Fruit fly (Drosophila melanogaster) S2 (cell line): Measurements from ENCODE around the gene mTerf5.
A peak's percentile ranks its signal among the peaks of the same experiment; 100 is the strongest.

ENCODE experiments used
- CG8478 ChIP-seq: fragments of >200 bp; optimal IDR thresholded peaks from 2 replicates; lab custom pipeline; 2018
- CTCF ChIP-seq, 2 experiments: fragments of >200 bp; optimal IDR thresholded peaks; 2 replicates each; lab custom pipeline; 2018

mTerf5 gene

dm6 chr3R:18223434-18223833 lies at the start of gene mTerf5, which contains the start of gene Non3:
mTerf5 (minus strand) TSS chr3R:18223682.
Non3 (plus strand) TSS chr3R:18223722.
- TF ChIP-seq CTCF (optimal IDR thresholded peaks at IDR 0.05; lab: Kevin White, UChicago) = no peak

- no peak for TF ChIP-seq CG8478 (lab: Kevin White, UChicago)
- TF ChIP-seq CTCF (optimal IDR thresholded peaks at IDR 0.05; lab: Kevin White, UChicago) = no peak
Measured at dm6 chr3R:18269744-18270348, 46.4 kb upstream of the mTerf5 start.

dm6 chr3R:18267489-18267888 lies 44.0 kb upstream of the mTerf5 start, which contains the start of gene CG18599:
CG18599 (plus strand) TSS chr3R:18267789.
- no peak for TF ChIP-seq CTCF (optimal IDR thresholded peaks at IDR 0.05; lab: Kevin White, UChicago)
- TF ChIP-seq CG8478 (lab: Kevin White, UChicago) = no peak

dm6 chr3R:18266665-18267064 lies 43.2 kb upstream of the mTerf5 start:
- TF ChIP-seq CG8478 (lab: Kevin White, UChicago) (no peak), CTCF (optimal IDR thresholded peaks at IDR 0.05; lab: Kevin White, UChicago) (no peak)

dm6 chr3R:18265275-18265674 lies 41.8 kb upstream of the mTerf5 start:
- no peak for TF ChIP-seq CG8478 (lab: Kevin White, UChicago)
- no peak for TF ChIP-seq CTCF (optimal IDR thresholded peaks at IDR 0.05; lab: Kevin White, UChicago)

dm6 chr3R:18261602-18262001 lies 38.1 kb upstream of the mTerf5 start:
- TF ChIP-seq CG8478 (lab: Kevin White, UChicago) (no peak), CTCF (optimal IDR thresholded peaks at IDR 0.05; lab: Kevin White, UChicago) (no peak)

- TF ChIP-seq CG8478 (lab: Kevin White, UChicago) (no peak), CTCF (optimal IDR thresholded peaks at IDR 0.05; lab: Kevin White, UChicago) (no peak)
Measured at dm6 chr3R:18260016-18260415, 36.5 kb upstream of the mTerf5 start.

- TF ChIP-seq CTCF (optimal IDR thresholded peaks at IDR 0.05; lab: Kevin White, UChicago) (peak; percentile 1 to 28), CG8478 (lab: Kevin White, UChicago) (no peak)
Measured at dm6 chr3R:18255281-18255680, 31.8 kb upstream of the mTerf5 start, which contains the start of the genes Ada2a, Polr2D, Tgs1 and moi. Ada2a (minus strand) TSS chr3R:18255487. Polr2D (minus strand) TSS chr3R:18255487. Tgs1 (plus strand) TSS chr3R:18255530. moi (plus strand) TSS chr3R:18255530.

- TF ChIP-seq CG8478 (lab: Kevin White, UChicago) (no peak), CTCF (optimal IDR thresholded peaks at IDR 0.05; lab: Kevin White, UChicago) (peak in 1 of 2 experiments; percentile 8)
Measured at dm6 chr3R:18252578-18252977, 29.1 kb upstream of the mTerf5 start, which contains the start of gene CG12320. CG12320 (minus strand) TSS chr3R:18252734.

dm6 chr3R:18251876-18252275 lies 28.4 kb upstream of the mTerf5 start:
- TF ChIP-seq CTCF (optimal IDR thresholded peaks at IDR 0.05; lab: Kevin White, UChicago) (no peak), CG8478 (lab: Kevin White, UChicago) (no peak)

- TF ChIP-seq CTCF (optimal IDR thresholded peaks at IDR 0.05; lab: Kevin White, UChicago) (no peak), CG8478 (lab: Kevin White, UChicago) (no peak)
Measured at dm6 chr3R:18250815-18251214, 27.3 kb upstream of the mTerf5 start, which contains the start of gene CG18598. CG18598 (plus strand) TSS chr3R:18251115.

dm6 chr3R:18249268-18249667 lies 25.8 kb upstream of the mTerf5 start:
- TF ChIP-seq CTCF (optimal IDR thresholded peaks at IDR 0.05; lab: Kevin White, UChicago) = no peak
- no peak for TF ChIP-seq CG8478 (lab: Kevin White, UChicago)

- no peak for TF ChIP-seq CG8478 (lab: Kevin White, UChicago)
- TF ChIP-seq CTCF (optimal IDR thresholded peaks at IDR 0.05; lab: Kevin White, UChicago) = no peak
Measured at dm6 chr3R:18246041-18246440, 22.6 kb upstream of the mTerf5 start.

dm6 chr3R:18245044-18245596 lies 21.6 kb upstream of the mTerf5 start:
- TF ChIP-seq CG8478 (lab: Kevin White, UChicago) = no peak
- no peak for TF ChIP-seq CTCF (optimal IDR thresholded peaks at IDR 0.05; lab: Kevin White, UChicago)
